Worm (Caenorhabditis elegans) whole organism, mixed stage, embryonic: ENCODE measurements around the gene C30H6.5.

ENCODE experiments used
- M03D4.4 ChIP-seq: sonication (generic microtip); optimal IDR thresholded peaks from 2 replicates; lab custom pipeline; 2017; ENCODE audit warnings: mild to moderate bottlenecking, missing genetic modification characterization, missing compliant biosample characterization
- bed-3 ChIP-seq: fragments of 200-800 bp; sonication (Bioruptor generic); optimal IDR thresholded peaks from 3 replicates; lab custom pipeline; 2018; ENCODE audit warnings: mild to moderate bottlenecking, missing genetic modification characterization, moderate library complexity, missing compliant biosample characterization
- blmp-1 ChIP-seq: fragments of 150-350 bp; optimal IDR thresholded peaks from 2 replicates; lab custom pipeline; 2014; ENCODE audit warnings: missing biosample characterization, missing genetic modification characterization
- ceh-39 ChIP-seq: fragments of 150-350 bp; optimal IDR thresholded peaks from 2 replicates; lab custom pipeline; 2014; ENCODE audit warnings: missing biosample characterization, missing genetic modification characterization
- ceh-43 ChIP-seq: fragments of 200-800 bp; sonication (Bioruptor generic); optimal IDR thresholded peaks from 2 replicates; lab custom pipeline; 2018; ENCODE audit warnings: mild to moderate bottlenecking, missing genetic modification characterization, moderate library complexity, missing compliant biosample characterization
- ceh-83 ChIP-seq: fragments of 200-800 bp; sonication (Bioruptor generic); optimal IDR thresholded peaks from 2 replicates; lab custom pipeline; 2018; ENCODE audit warnings: mild to moderate bottlenecking, missing genetic modification characterization, missing compliant biosample characterization
- ces-1 ChIP-seq: fragments of 150-350 bp; optimal IDR thresholded peaks from 2 replicates; lab custom pipeline; 2014; ENCODE audit warnings: missing biosample characterization, missing genetic modification reagents, missing genetic modification characterization
- cnd-1 ChIP-seq: fragments of 200-800 bp; sonication (Bioruptor generic); optimal IDR thresholded peaks from 2 replicates; lab custom pipeline; 2018; ENCODE audit warnings: mild to moderate bottlenecking, missing genetic modification characterization, missing compliant biosample characterization
- drap-1 ChIP-seq: fragments of 200-800 bp; sonication (Bioruptor generic); optimal IDR thresholded peaks from 3 replicates; lab custom pipeline; 2018; ENCODE audit warnings: mild to moderate bottlenecking, missing genetic modification characterization, missing compliant biosample characterization
- elt-1 ChIP-seq: sonication (generic microtip); optimal IDR thresholded peaks from 2 replicates; lab custom pipeline; 2017; ENCODE audit warnings: missing genetic modification characterization, mild to moderate bottlenecking, missing compliant biosample characterization, antibody characterized with exemption, moderate library complexity, borderline replicate concordance; ENCODE audit not compliant: insufficient read depth
- elt-3 ChIP-seq: fragments of 150-350 bp; optimal IDR thresholded peaks from 2 replicates; lab custom pipeline; 2014; ENCODE audit warnings: missing biosample characterization, missing genetic modification characterization
- flh-1 ChIP-seq: fragments of 200-800 bp; sonication (Bioruptor generic); optimal IDR thresholded peaks from 2 replicates; lab custom pipeline; 2018; ENCODE audit warnings: mild to moderate bottlenecking, missing genetic modification characterization, moderate library complexity, missing compliant biosample characterization
- ham-2 ChIP-seq: fragments of 200-800 bp; sonication (Bioruptor generic); optimal IDR thresholded peaks from 2 replicates; lab custom pipeline; 2018; ENCODE audit warnings: mild to moderate bottlenecking, missing genetic modification characterization, missing compliant biosample characterization
- hlh-1 ChIP-seq: fragments of 150-350 bp; optimal IDR thresholded peaks from 2 replicates; lab custom pipeline; 2014; ENCODE audit warnings: missing biosample characterization, missing genetic modification reagents, missing genetic modification characterization
- lin-32 ChIP-seq: fragments of 200-800 bp; sonication (Bioruptor generic); optimal IDR thresholded peaks from 2 replicates; lab custom pipeline; 2018; ENCODE audit warnings: mild to moderate bottlenecking, missing genetic modification characterization, missing compliant biosample characterization
- lsy-2 ChIP-seq: fragments of 150-350 bp; optimal IDR thresholded peaks from 2 replicates; lab custom pipeline; 2014; ENCODE audit warnings: missing biosample characterization, missing genetic modification characterization
- mab-5 ChIP-seq: fragments of 150-350 bp; optimal IDR thresholded peaks from 2 replicates; lab custom pipeline; 2014; ENCODE audit warnings: missing biosample characterization, missing genetic modification characterization
- mep-1 ChIP-seq: fragments of 150-350 bp; optimal IDR thresholded peaks from 2 replicates; lab custom pipeline; 2017; ENCODE audit warnings: missing biosample characterization, missing genetic modification reagents, missing genetic modification characterization, inconsistent platforms
- mls-2 ChIP-seq: sonication (generic microtip); optimal IDR thresholded peaks from 2 replicates; lab custom pipeline; 2016; ENCODE audit warnings: mild to moderate bottlenecking, missing genetic modification characterization, moderate library complexity, missing compliant biosample characterization
- nhr-2 ChIP-seq: fragments of 150-350 bp; optimal IDR thresholded peaks from 2 replicates; lab custom pipeline; 2014; ENCODE audit warnings: missing biosample characterization, missing genetic modification characterization
- nhr-237 ChIP-seq: fragments of 150-350 bp; optimal IDR thresholded peaks from 2 replicates; lab custom pipeline; 2014; ENCODE audit warnings: missing biosample characterization, missing genetic modification characterization
- nhr-28 ChIP-seq: fragments of 150-350 bp; optimal IDR thresholded peaks from 2 replicates; lab custom pipeline; 2014; ENCODE audit warnings: missing biosample characterization, missing genetic modification characterization
- nhr-76 ChIP-seq: sonication (generic microtip); optimal IDR thresholded peaks from 2 replicates; lab custom pipeline; 2017; ENCODE audit warnings: missing biosample characterization, missing genetic modification characterization
- pha-4 ChIP-seq: fragments of 150-350 bp; optimal IDR thresholded peaks from 2 replicates; lab custom pipeline; 2018; ENCODE audit warnings: missing biosample characterization, missing genetic modification reagents, missing genetic modification characterization
- sem-2 ChIP-seq: fragments of 200-800 bp; sonication (Bioruptor generic); optimal IDR thresholded peaks from 2 replicates; lab custom pipeline; 2018; ENCODE audit warnings: mild to moderate bottlenecking, missing genetic modification characterization, missing compliant biosample characterization
- sptf-1 ChIP-seq: sonication (generic microtip); optimal IDR thresholded peaks from 2 replicates; lab custom pipeline; 2017; ENCODE audit warnings: mild to moderate bottlenecking, missing genetic modification characterization, moderate library complexity, missing compliant biosample characterization
- tbx-8 ChIP-seq: fragments of 200-800 bp; sonication (Bioruptor generic); optimal IDR thresholded peaks from 2 replicates; lab custom pipeline; 2018; ENCODE audit warnings: mild to moderate bottlenecking, missing genetic modification characterization, moderate library complexity, missing compliant biosample characterization
- unc-120 ChIP-seq: sonication (generic microtip); optimal IDR thresholded peaks from 2 replicates; lab custom pipeline; 2017; ENCODE audit warnings: missing genetic modification characterization, missing compliant biosample characterization; ENCODE audit not compliant: poor library complexity, severe bottlenecking
- unc-62 ChIP-seq: fragments of 150-350 bp; optimal IDR thresholded peaks from 2 replicates; lab custom pipeline; 2014; ENCODE audit warnings: missing biosample characterization, missing genetic modification reagents, missing genetic modification characterization
- zip-8 ChIP-seq: fragments of 150-350 bp; optimal IDR thresholded peaks from 2 replicates; lab custom pipeline; 2014; ENCODE audit warnings: missing biosample characterization, missing genetic modification characterization

The C30H6.5 gene

DNA sequence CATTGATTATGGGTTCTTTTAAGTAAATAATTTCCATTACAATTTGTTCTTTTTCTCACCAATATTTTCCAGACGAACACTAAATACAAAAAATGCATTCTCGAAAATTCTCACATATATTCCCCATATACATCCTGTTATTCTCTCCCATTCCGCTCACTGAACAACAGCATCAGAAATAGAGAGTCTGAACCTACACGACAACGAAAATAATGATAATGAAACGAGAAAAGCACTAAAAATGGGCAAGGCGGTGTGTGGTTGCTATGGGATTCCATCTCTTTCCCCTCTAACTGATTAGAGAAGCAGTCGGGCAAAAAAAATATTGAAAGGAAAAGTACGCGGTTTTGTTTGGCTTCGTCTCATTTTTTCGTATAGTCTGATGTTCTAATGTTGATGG lies 11.5 kb downstream of the C30H6.5 start, which contains the start of gene C30H6.12:
C30H6.12 (plus strand) TSS at position 301 of the 400 bp plus-strand sequence.
- TF ChIP-seq unc-120 (no peak), ham-2 (no peak), nhr-2 (tag; lab: Kevin White, UChicago) (no peak), flh-1 (GFP tag; lab: Kevin White, UChicago) (no peak), hlh-1 (tag; lab: Kevin White, UChicago) (no peak), tbx-8 (GFP tag; lab: Kevin White, UChicago) (no peak), nhr-76 (no peak), zip-8 (tag; lab: Kevin White, UChicago) (no peak), pha-4 (tag; lab: Kevin White, UChicago) (no peak), lsy-2 (tag; lab: Kevin White, UChicago) (no peak), lin-32 (no peak), nhr-28 (tag; lab: Kevin White, UChicago) (no peak), ceh-83 (GFP tag; lab: Kevin White, UChicago) (no peak)
- TF ChIP-seq, all 35 proteins: peak for 0

DNA sequence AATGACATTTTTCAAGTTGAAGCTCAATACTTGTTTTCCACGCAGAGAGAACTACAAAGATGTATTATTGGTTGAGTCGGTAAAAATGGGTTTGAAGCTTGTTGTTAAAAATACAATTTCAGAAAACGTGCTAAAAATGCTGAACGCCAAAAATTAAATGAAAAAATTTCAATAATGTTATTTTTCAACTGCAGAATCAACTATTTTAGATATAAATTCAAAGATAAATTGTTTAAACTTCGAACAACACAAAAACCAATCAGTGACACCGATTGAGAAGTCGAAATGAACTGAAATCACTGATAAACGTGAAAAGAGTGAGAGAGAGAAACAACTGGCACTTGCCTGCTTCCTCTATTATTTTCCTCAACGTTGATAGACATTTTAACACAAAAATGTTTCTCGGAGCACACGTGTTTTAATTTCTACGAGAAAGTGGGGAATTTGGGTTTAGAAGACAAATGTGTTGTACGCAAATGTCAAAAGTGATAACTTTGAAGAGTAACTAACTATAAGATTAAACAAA lies 15.9 kb downstream of the C30H6.5 start, which contains the start of gene T02D1.8:
T02D1.8 (minus strand) TSS at position 51 of the 526 bp plus-strand sequence.
- TF ChIP-seq unc-120 (no peak), hlh-1 (tag; lab: Kevin White, UChicago) (peak; percentile 25), blmp-1 (tag; lab: Kevin White, UChicago) (no peak)

DNA sequence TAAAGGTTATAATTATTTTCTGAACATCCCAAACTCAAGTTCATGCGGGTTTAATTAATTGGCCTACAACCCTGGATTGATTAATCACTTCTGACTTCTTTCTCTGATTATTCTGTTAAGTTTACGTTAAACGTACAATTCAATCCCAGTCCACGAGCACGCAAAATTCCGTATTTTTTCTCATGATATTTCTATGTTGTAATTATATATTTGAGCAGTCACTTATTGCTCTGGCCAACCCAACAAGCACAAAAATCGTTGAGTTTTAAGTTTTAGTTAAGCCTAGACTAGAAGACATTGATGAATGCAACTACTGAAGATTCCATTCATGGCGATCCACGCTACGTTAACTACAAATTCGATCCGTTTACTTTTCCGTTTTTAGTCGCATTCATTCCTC lies 24.3 kb downstream of the C30H6.5 start, which contains the start of gene sru-15:
sru-15 (plus strand) TSS at position 301 of the 400 bp plus-strand sequence.
- TF ChIP-seq elt-3 (tag; lab: Kevin White, UChicago) (no peak), lsy-2 (tag; lab: Kevin White, UChicago) (no peak), zip-8 (tag; lab: Kevin White, UChicago) (no peak)

DNA sequence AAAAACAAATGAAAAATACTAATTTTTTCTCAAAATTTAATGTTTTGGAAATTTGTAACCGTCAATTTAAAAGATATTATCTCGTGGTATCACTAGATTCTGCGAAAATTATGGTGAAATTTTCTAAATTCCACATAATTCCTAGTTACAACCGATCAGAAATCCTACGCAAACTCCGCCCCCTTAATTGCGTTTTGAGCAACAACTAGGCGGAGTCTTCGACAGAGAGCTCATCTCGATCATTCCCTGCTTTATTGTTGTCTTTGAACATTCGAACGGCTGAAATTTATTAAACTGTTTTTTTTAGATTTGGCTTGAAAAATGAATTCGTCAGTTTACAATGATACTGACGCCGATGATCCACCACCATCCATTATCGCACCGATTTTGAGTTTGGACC lies 27.9 kb downstream of the C30H6.5 start, which contains the start of gene T02D1.4:
T02D1.4 (plus strand) TSS at position 301 of the 400 bp plus-strand sequence.
- TF ChIP-seq elt-3 (tag; lab: Kevin White, UChicago) (no peak), ceh-43 (GFP tag; lab: Kevin White, UChicago) (no peak), ces-1 (no peak), ceh-83 (GFP tag; lab: Kevin White, UChicago) (no peak)
- TF ChIP-seq, all 35 proteins: peak for 0

DNA sequence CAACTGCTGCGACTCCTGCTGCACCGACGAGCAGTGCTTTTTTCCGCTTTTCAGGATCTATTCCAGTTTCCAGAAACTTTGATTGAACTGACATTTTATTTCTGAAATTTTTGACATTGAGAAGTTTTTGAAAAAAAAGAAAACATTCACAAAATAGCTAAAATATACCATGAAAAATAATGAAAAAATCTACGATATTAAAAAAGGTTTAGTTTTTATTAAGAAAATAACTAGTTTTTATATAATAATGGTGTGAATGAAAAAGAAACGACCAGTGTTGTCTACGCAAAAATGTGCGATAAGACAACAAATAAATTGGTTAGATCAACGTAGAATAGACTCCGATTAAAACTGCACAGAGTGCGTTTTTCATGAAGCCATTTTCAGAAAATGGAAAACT lies 34.0 kb downstream of the C30H6.5 start, which contains the start of gene pmp-4:
pmp-4 (minus strand) TSS at position 101 of the 400 bp plus-strand sequence.
- TF ChIP-seq ham-2, result no peak
- TF ChIP-seq lsy-2 (tag; lab: Kevin White, UChicago), result no peak
- no peak for TF ChIP-seq cnd-1

DNA sequence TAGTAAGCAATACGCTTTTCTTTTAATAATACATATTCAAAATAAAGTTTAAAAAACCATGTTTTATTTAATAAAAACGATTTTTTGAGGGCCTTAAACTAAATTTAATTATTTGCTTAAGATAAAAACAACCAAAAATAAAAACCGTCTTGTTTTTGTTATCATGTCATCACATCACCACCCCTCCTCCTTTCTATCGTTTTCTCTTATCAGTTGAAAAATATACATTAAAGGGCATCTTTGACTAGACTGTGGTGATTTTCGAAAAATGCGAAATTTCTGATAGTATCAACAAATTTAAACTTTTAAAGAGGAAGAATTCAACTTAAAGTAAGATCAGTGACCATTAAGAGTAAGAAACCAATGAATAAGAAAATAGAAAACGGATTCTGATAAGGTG lies 34.5 kb downstream of the C30H6.5 start:
- TF ChIP-seq pha-4 (tag; lab: Kevin White, UChicago) (no peak), lsy-2 (tag; lab: Kevin White, UChicago) (no peak), drap-1 (GFP tag; lab: Kevin White, UChicago) (no peak), sem-2 (GFP tag; lab: Kevin White, UChicago) (no peak), flh-1 (GFP tag; lab: Kevin White, UChicago) (no peak), ham-2 (no peak), nhr-2 (tag; lab: Kevin White, UChicago) (no peak), sptf-1 (tag; lab: Kevin White, UChicago) (no peak), unc-62 (GFP tag; lab: Kevin White, UChicago) (no peak), lin-32 (no peak), unc-120 (no peak), nhr-28 (tag; lab: Kevin White, UChicago) (no peak), mls-2 (no peak), ceh-83 (GFP tag; lab: Kevin White, UChicago) (no peak), nhr-76 (no peak), hlh-1 (tag; lab: Kevin White, UChicago) (no peak), mab-5 (tag; lab: Kevin White, UChicago) (no peak), mep-1 (tag; lab: Kevin White, UChicago) (no peak), elt-3 (tag; lab: Kevin White, UChicago) (no peak), ceh-39 (tag; lab: Kevin White, UChicago) (no peak)
- TF ChIP-seq, all 35 proteins: peak for 0

DNA sequence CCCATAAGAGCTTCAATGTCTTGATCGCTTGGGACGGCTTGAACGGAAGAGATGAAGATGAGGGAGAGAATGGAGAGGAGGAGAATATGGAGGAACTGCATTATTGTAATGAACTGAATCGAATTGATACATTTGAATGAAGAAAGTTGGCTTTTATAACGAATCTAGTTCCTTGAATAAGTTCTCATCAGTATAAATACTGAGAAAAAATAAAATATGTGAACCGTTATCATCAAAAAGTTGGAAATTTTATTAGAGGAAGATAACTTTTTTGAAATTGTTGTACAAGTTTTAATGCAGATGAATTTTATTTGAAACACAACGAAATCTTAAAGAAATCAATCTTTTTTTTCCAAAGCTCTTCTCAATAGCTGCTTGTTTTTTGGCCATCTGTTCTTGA lies 35.5 kb downstream of the C30H6.5 start, which contains the start of gene T02D1.7:
T02D1.7 (minus strand) TSS at position 101 of the 400 bp plus-strand sequence.
- TF ChIP-seq elt-1 (no peak), blmp-1 (tag; lab: Kevin White, UChicago) (no peak), bed-3 (GFP tag; lab: Kevin White, UChicago) (no peak), lin-32 (no peak), ceh-43 (GFP tag; lab: Kevin White, UChicago) (no peak), lsy-2 (tag; lab: Kevin White, UChicago) (no peak), flh-1 (GFP tag; lab: Kevin White, UChicago) (no peak), cnd-1 (no peak), M03D4.4 (tag; lab: Kevin White, UChicago) (no peak), nhr-237 (tag; lab: Kevin White, UChicago) (no peak), mls-2 (no peak), ceh-39 (tag; lab: Kevin White, UChicago) (no peak), ham-2 (no peak), mep-1 (tag; lab: Kevin White, UChicago) (no peak)
